Fruit fly (Drosophila melanogaster): ENCODE results near the gene CG11970.

- TF ChIP-seq pan (optimal IDR thresholded peaks at IDR 0.05), result no peak
- no peak for TF ChIP-seq EcR (GFP tag; optimal IDR thresholded peaks at IDR 0.05)
- TF ChIP-seq CG8478 (optimal IDR thresholded peaks at IDR 0.05), result no peak
- no peak for TF ChIP-seq psq (optimal IDR thresholded peaks at IDR 0.05)
Measured at dm6 chr3R:9030006-9030749, 45.7 kb downstream of the CG11970 start.

Measured in whole organism.